Worm (Caenorhabditis elegans): Measurements from ENCODE around the gene Y57A10C.8.

DNA sequence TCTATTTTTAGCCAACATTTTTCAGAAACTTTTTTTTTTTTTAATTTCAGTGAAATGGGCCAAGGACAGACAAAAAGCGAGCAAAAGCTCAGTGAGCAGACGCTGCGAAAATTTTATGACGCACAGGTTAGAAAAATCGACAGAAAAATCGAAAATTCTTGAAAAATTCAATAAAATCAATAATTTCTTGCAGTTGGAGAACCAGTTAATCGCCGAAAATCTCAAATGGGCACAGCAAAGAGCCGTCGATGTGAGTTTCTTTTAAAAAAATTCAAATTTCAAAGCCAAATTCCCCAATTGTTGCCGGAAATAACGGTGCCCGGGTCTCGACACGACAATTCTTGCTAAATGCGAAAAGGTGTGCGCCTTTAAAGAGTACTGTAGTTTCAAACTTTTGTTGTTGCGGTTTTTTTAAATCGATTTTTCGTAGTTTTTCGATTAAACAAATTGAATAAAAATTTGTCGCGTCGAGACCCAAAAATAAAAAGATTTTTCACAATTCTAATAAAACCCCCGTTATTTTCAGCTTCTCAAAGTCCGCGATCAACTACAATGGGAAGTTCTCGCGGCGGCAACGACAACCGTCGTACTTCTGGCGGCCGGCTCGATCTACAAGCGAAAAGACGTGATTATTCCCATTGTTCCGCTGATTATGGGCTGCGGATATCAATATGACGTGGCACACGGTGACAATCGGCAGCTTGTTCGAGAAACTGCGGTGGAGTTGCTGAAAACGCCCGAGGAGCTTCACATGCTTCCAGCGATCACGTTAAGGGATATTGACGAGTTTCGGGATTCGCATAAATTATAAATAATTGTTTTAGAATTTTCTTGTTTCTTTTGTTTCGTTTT, 31.2 kb upstream of the Y57A10C.8 start, which contains the start of gene tag-280:
- TF ChIP-seq pax-3 (tag; optimal IDR thresholded peaks at IDR 0.05) (no peak), nhr-77 (tag; optimal IDR thresholded peaks at IDR 0.05) (no peak), irx-1 (tag; optimal IDR thresholded peaks at IDR 0.05) (no peak), lsy-2 (tag; optimal IDR thresholded peaks at IDR 0.05) (no peak)

Measured in whole organism, L1 larva.